Fruit fly (Drosophila melanogaster): Measurements from ENCODE around the gene Sfmbt.

The Sfmbt gene

dm6 chr2L:13157903-13158302 is 18.7 kb downstream of the Sfmbt start (continued):
- TF ChIP-seq zf30C (GFP tag; optimal IDR thresholded peaks at IDR 0.05) (no peak), Atf3 (GFP tag; optimal IDR thresholded peaks at IDR 0.05) (no peak), CG4424 (GFP tag; optimal IDR thresholded peaks at IDR 0.05) (no peak), CG7271 (tag; optimal IDR thresholded peaks at IDR 0.05) (no peak), tx (GFP tag; optimal IDR thresholded peaks at IDR 0.05) (no peak), fu2 (GFP tag; optimal IDR thresholded peaks at IDR 0.05) (no peak), CG8478 (optimal IDR thresholded peaks at IDR 0.05) (no peak)

- TF ChIP-seq inv (GFP tag; IDR thresholded peaks at IDR 0.05; ENCODE audit: partially characterized antibody) (no peak), pan (optimal IDR thresholded peaks at IDR 0.05) (no peak), pan (GFP tag; optimal IDR thresholded peaks at IDR 0.05 in 1 of 2, IDR thresholded peaks at IDR 0.05 in 1 of 2) (peak in 1 of 2 experiments; percentile 43), ems (GFP tag; optimal IDR thresholded peaks at IDR 0.05) (no peak), CG14860 (GFP tag; IDR thresholded peaks at IDR 0.05; ENCODE audit: partially characterized antibody) (no peak), CG4424 (GFP tag; optimal IDR thresholded peaks at IDR 0.05) (no peak), CG10267 (tag; optimal IDR thresholded peaks at IDR 0.05) (no peak), sim (GFP tag; IDR thresholded peaks at IDR 0.05) (no peak), slp2 (GFP tag; optimal IDR thresholded peaks at IDR 0.05) (no peak), CG11696 (GFP tag; IDR thresholded peaks at IDR 0.05) (no peak), CG4617 (GFP tag; optimal IDR thresholded peaks at IDR 0.05; ENCODE audit: borderline replicate concordance) (no peak), mirr (GFP tag; optimal IDR thresholded peaks at IDR 0.05) (no peak), dmrt99B (tag; optimal IDR thresholded peaks at IDR 0.05) (peak; percentile 33), CG31441 (GFP tag; IDR thresholded peaks at IDR 0.05) (peak; percentile 33; the same call in 1 of the 2 replicates), CG3065 (GFP tag; optimal IDR thresholded peaks at IDR 0.05) (no peak), vfl (GFP tag; optimal IDR thresholded peaks at IDR 0.05) (no peak), CG18476 (GFP tag; optimal IDR thresholded peaks at IDR 0.05) (no peak), CG10209 (GFP tag; optimal IDR thresholded peaks at IDR 0.05) (peak; percentile 3), CG17359 (tag; optimal IDR thresholded peaks at IDR 0.05) (no peak), lab (GFP tag; optimal IDR thresholded peaks at IDR 0.05) (peak; percentile 51), phol (tag; optimal IDR thresholded peaks at IDR 0.05) (no peak), CG13894 (tag; optimal IDR thresholded peaks at IDR 0.05) (no peak), stwl (tag; optimal IDR thresholded peaks at IDR 0.05) (no peak), NC2β (GFP tag; optimal IDR thresholded peaks at IDR 0.05) (no peak), Aef1 (GFP tag; IDR thresholded peaks at IDR 0.05) (no peak), Usf (GFP tag; optimal IDR thresholded peaks at IDR 0.05) (no peak), ase (GFP tag; IDR thresholded peaks at IDR 0.05) (no peak), CG6689 (GFP tag; IDR thresholded peaks at IDR 0.05) (no peak), Atf6 (GFP tag; IDR thresholded peaks at IDR 0.05) (0 out of 2 replicates have a peak, but pooled peaks have one; percentile 38), CG32772 (GFP tag; IDR thresholded peaks at IDR 0.05) (0 out of 2 replicates have a peak, but pooled peaks have one; percentile 13), HLH3B (GFP tag; IDR thresholded peaks at IDR 0.05) (no peak), row (GFP tag; IDR thresholded peaks at IDR 0.05) (peak; percentile 44; the same call in 1 of the 3 replicates), Trl (optimal IDR thresholded peaks at IDR 0.05) (no peak), Trl (GFP tag; optimal IDR thresholded peaks at IDR 0.05) (no peak), prd (optimal IDR thresholded peaks at IDR 0.05) (no peak), prd (GFP tag; IDR thresholded peaks at IDR 0.05) (no peak), CG9932 (GFP tag; IDR thresholded peaks at IDR 0.05) (no peak), chinmo (GFP tag; IDR thresholded peaks at IDR 0.05; ENCODE audit: partially characterized antibody) (0 out of 4 replicates have a peak, but pooled peaks have one; percentile 48), so (GFP tag; IDR thresholded peaks at IDR 0.05) (0 out of 3 replicates have a peak, but pooled peaks have one; percentile 39), CG18619 (GFP tag; optimal IDR thresholded peaks at IDR 0.05) (no peak), CG12236 (GFP tag; optimal IDR thresholded peaks at IDR 0.05) (no peak), CG6813 (GFP tag; optimal IDR thresholded peaks at IDR 0.05) (no peak), bcd (GFP tag; optimal IDR thresholded peaks at IDR 0.05) (no peak), ci (GFP tag; IDR thresholded peaks at IDR 0.05) (no peak), CG5180 (GFP tag; optimal IDR thresholded peaks at IDR 0.05) (no peak)
These were observed 20.2 kb downstream of the Sfmbt start for dm6 chr2L:13156349-13156748.
